Worm (Caenorhabditis elegans): ENCODE results near the gene K08D9.9.
A peak's percentile ranks its signal among the peaks of the same experiment; 100 is the strongest.

DNA sequence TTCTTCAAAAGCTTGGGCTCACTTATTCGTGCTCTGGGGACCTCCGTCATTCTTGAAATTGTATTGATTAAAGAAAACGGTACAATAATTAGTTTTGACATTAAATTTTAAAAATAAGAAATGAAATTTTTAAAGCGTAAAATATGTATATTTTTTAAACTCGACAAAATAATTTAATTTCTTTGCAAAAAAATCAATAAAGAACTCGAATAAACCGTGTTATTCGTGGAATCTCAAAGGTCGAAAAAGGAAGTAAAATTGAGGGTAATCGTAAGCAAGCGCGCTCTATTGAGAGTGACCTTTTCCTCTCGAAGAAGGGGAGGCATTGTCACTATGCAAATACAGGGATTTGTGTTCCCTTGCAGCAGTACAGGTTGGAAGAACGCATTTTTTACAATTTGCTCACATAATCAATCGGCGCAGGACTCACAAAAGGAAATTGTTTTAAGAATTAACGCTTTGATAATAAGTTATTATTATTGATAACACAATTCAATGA lies 41.5 kb downstream of the K08D9.9 start, which contains the start of gene Y73C8B.2:
- no peak for TF ChIP-seq ztf-11 (tag; optimal IDR thresholded peaks at IDR 0.05)
- no peak for TF ChIP-seq blmp-1 (tag; optimal IDR thresholded peaks at IDR 0.05; ENCODE audit: insufficient read depth)
- no peak for TF ChIP-seq ama-1 (optimal IDR thresholded peaks at IDR 0.05)
- peak; percentile 20 for TF ChIP-seq unc-55 (GFP tag; optimal IDR thresholded peaks at IDR 0.05)
- no peak for TF ChIP-seq ceh-82 (tag; optimal IDR thresholded peaks at IDR 0.05)
- TF ChIP-seq elt-3 (tag; optimal IDR thresholded peaks at IDR 0.05), result no peak
- TF ChIP-seq egl-27 (tag; optimal IDR thresholded peaks at IDR 0.05), result no peak
- no peak for TF ChIP-seq lin-13 (GFP tag; optimal IDR thresholded peaks at IDR 0.05)
- no peak for TF ChIP-seq mdl-1 (tag; optimal IDR thresholded peaks at IDR 0.05)
- TF ChIP-seq unc-62 (GFP tag; optimal IDR thresholded peaks at IDR 0.05), result no peak
- TF ChIP-seq snpc-4 (tag; optimal IDR thresholded peaks at IDR 0.05), result no peak
- peak; percentile 54 for TF ChIP-seq nhr-25 (tag; optimal IDR thresholded peaks at IDR 0.05)
- no peak for TF ChIP-seq nhr-12 (tag; optimal IDR thresholded peaks at IDR 0.05)
- no peak for TF ChIP-seq nhr-23 (tag; optimal IDR thresholded peaks at IDR 0.05)
